Worm (Caenorhabditis elegans): Measurements from ENCODE around the gene C17B7.12.

DNA sequence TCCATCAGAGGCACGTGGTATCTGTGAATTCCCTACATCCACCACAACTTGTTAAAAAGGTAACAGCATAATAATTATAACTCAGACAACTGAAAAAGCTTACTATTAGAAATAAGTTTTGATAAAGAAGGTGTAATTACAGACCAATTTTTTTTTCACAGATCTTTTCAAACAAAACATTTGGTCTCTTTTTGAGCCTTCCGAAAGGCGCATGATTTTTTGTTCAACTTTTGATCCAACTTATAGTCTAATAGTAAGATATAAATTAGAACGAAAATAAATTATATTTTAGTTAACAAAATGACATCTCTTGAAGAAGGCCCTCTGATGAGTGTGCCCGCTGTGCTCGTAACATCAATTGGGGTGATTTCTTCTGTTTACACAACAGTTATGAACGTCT lies 44.9 kb upstream of the C17B7.12 start, which contains the start of gene srbc-3:
- TF ChIP-seq pha-4 (tag; optimal IDR thresholded peaks at IDR 0.05): no peak
- TF ChIP-seq ceh-39 (tag; optimal IDR thresholded peaks at IDR 0.05): no peak
- TF ChIP-seq sem-2 (GFP tag; optimal IDR thresholded peaks at IDR 0.05): no peak
